Worm (Caenorhabditis elegans) whole organism, midembryonic: ENCODE measurements around the gene F36H1.12.

ENCODE experiments used
- T22C8.4 ChIP-seq: fragments of 200-800 bp; sonication (Bioruptor generic); IDR thresholded peaks from 2 replicates; pipeline ENCODE4 v1.3.6; 2022; ENCODE audit warnings: missing genetic modification characterization, missing compliant biosample characterization
- flt-1 ChIP-seq: fragments of 200-800 bp; sonication (Bioruptor generic); IDR thresholded peaks from 2 replicates; pipeline ENCODE4 v1.3.6; 2022; ENCODE audit warnings: missing genetic modification characterization, missing compliant biosample characterization
- klf-2 ChIP-seq: fragments of 200-800 bp; sonication (Bioruptor generic); conservative IDR thresholded peaks from 2 replicates; pipeline ENCODE4 v1.3.6; 2022; ENCODE audit warnings: missing genetic modification reagents, missing genetic modification characterization, missing compliant biosample characterization
- med-1 ChIP-seq: sonication (generic microtip); optimal IDR thresholded peaks from 2 replicates; lab custom pipeline; 2017; ENCODE audit warnings: missing genetic modification characterization, mild to moderate bottlenecking, missing compliant biosample characterization, antibody characterized with exemption, missing genetic modification reagents; ENCODE audit not compliant: insufficient read depth
- ref-1 ChIP-seq: fragments of 200-800 bp; sonication (Bioruptor generic); conservative IDR thresholded peaks from 2 replicates; pipeline ENCODE4 v1.3.6; 2022; ENCODE audit warnings: missing genetic modification reagents, missing genetic modification characterization, missing compliant biosample characterization
- ztf-23 ChIP-seq: fragments of 200-800 bp; sonication (Bioruptor generic); IDR thresholded peaks from 2 replicates; pipeline ENCODE4 v1.3.6; 2022; ENCODE audit warnings: missing genetic modification reagents, missing genetic modification characterization, missing compliant biosample characterization

- TF ChIP-seq ref-1 = no peak
- TF ChIP-seq med-1 (GFP tag; lab: Kevin White, UChicago) = no peak
- TF ChIP-seq T22C8.4 (GFP tag; lab: Robert Waterston, UW) = no peak
- no peak for TF ChIP-seq klf-2
- no peak for TF ChIP-seq flt-1 (GFP tag; lab: Robert Waterston, UW)
- TF ChIP-seq ztf-23 (GFP tag; lab: Robert Waterston, UW) = no peak
Measured at ce11 chrIV:11048871-11049270, 4.6 kb downstream of the F36H1.12 start, which contains the start of gene F36H1.11.
